Worm (Caenorhabditis elegans) whole organism, midembryonic: ENCODE results near the gene pdi-6.

ENCODE experiments used
- T22C8.4 ChIP-seq: fragments of 200-800 bp; sonication (Bioruptor generic); IDR thresholded peaks from 2 replicates; pipeline ENCODE4 v1.3.6; 2022; ENCODE audit warnings: missing genetic modification characterization, missing compliant biosample characterization
- cog-1 ChIP-seq: sonication (generic microtip); optimal IDR thresholded peaks from 2 replicates; lab custom pipeline; 2016; ENCODE audit warnings: missing genetic modification characterization, missing compliant biosample characterization
- flt-1 ChIP-seq: fragments of 200-800 bp; sonication (Bioruptor generic); IDR thresholded peaks from 2 replicates; pipeline ENCODE4 v1.3.6; 2022; ENCODE audit warnings: missing genetic modification characterization, missing compliant biosample characterization
- ref-1 ChIP-seq: fragments of 200-800 bp; sonication (Bioruptor generic); conservative IDR thresholded peaks from 2 replicates; pipeline ENCODE4 v1.3.6; 2022; ENCODE audit warnings: missing genetic modification reagents, missing genetic modification characterization, missing compliant biosample characterization
- tab-1 ChIP-seq: fragments of 200-800 bp; sonication (Bioruptor generic); IDR thresholded peaks from 2 replicates; pipeline ENCODE4 v1.3.6; 2022; ENCODE audit warnings: missing genetic modification characterization, missing compliant biosample characterization
- ztf-29 ChIP-seq: fragments of 200-800 bp; sonication (Bioruptor generic); IDR thresholded peaks from 2 replicates; pipeline ENCODE4 v1.3.6; 2022; ENCODE audit warnings: missing genetic modification reagents, missing genetic modification characterization, missing compliant biosample characterization

- TF ChIP-seq tab-1 = no peak
- no peak for TF ChIP-seq ztf-29 (GFP tag; lab: Robert Waterston, UW)
- no peak for TF ChIP-seq ref-1 (GFP tag; lab: Robert Waterston, UW)
- no peak for TF ChIP-seq cog-1 (tag; lab: Kevin White, UChicago)
- no peak for TF ChIP-seq T22C8.4 (GFP tag; lab: Robert Waterston, UW)
- TF ChIP-seq flt-1 (GFP tag; lab: Robert Waterston, UW) = no peak
Measured at ce11 chrX:7106103-7106502, 37.7 kb upstream of the pdi-6 start, which contains the start of gene C36B7.2.
